Worm (Caenorhabditis elegans) whole organism, early embryonic: ENCODE data around the gene cpb-1.

Experiments used
- B0310.2 ChIP-seq: sonication (generic microtip); optimal IDR thresholded peaks from 2 replicates; lab custom pipeline; 2016; ENCODE audit warnings: mild to moderate bottlenecking, missing genetic modification characterization, missing compliant biosample characterization
- ama-1 ChIP-seq: fragments of 150-350 bp; optimal IDR thresholded peaks from 2 replicates; lab custom pipeline; 2014
- ceh-36 ChIP-seq: sonication (generic microtip); optimal IDR thresholded peaks from 2 replicates; lab custom pipeline; 2016; ENCODE audit warnings: missing genetic modification characterization, inconsistent platforms, missing compliant biosample characterization
- flt-1 ChIP-seq: fragments of 200-800 bp; sonication (Bioruptor generic); IDR thresholded peaks from 2 replicates; pipeline ENCODE4 v1.3.6; 2022; ENCODE audit warnings: missing genetic modification characterization, missing compliant biosample characterization
- pes-1 ChIP-seq: fragments of 200-800 bp; sonication (Bioruptor generic); IDR thresholded peaks from 2 replicates; pipeline ENCODE4 v1.3.6; 2022; ENCODE audit warnings: missing genetic modification reagents, missing genetic modification characterization, missing compliant biosample characterization
- sea-1 ChIP-seq: fragments of 200-800 bp; sonication (Bioruptor generic); conservative IDR thresholded peaks from 2 replicates; pipeline ENCODE4 v1.3.6; 2022; ENCODE audit warnings: missing genetic modification characterization, missing compliant biosample characterization
- tra-4 ChIP-seq: sonication (generic microtip); optimal IDR thresholded peaks from 2 replicates; lab custom pipeline; 2017; ENCODE audit warnings: missing genetic modification characterization, missing compliant biosample characterization

- TF ChIP-seq pes-1 (GFP tag; lab: Robert Waterston, UW) = no peak
- no peak for TF ChIP-seq ama-1 (lab: Kevin White, UChicago)
- TF ChIP-seq flt-1 = no peak
- TF ChIP-seq B0310.2 (tag; lab: Kevin White, UChicago) = no peak
- TF ChIP-seq tra-4 (tag; lab: Kevin White, UChicago) = no peak
- TF ChIP-seq ceh-36 (tag; lab: Kevin White, UChicago) = no peak
- no peak for TF ChIP-seq sea-1
These were observed 40.6 kb upstream of the cpb-1 start, which contains the start of gene fozi-1 for ce11 chrIII:9281480-9281879.
